Worm (Caenorhabditis elegans) whole organism, midembryonic: ENCODE measurements around the gene VM106R.1.

Experiments
- flt-1 ChIP-seq: fragments of 200-800 bp; sonication (Bioruptor generic); IDR thresholded peaks from 2 replicates; pipeline ENCODE4 v1.3.6; 2022; ENCODE audit warnings: missing genetic modification characterization, missing compliant biosample characterization
- ref-1 ChIP-seq: fragments of 200-800 bp; sonication (Bioruptor generic); conservative IDR thresholded peaks from 2 replicates; pipeline ENCODE4 v1.3.6; 2022; ENCODE audit warnings: missing genetic modification reagents, missing genetic modification characterization, missing compliant biosample characterization
- ztf-23 ChIP-seq: fragments of 200-800 bp; sonication (Bioruptor generic); IDR thresholded peaks from 2 replicates; pipeline ENCODE4 v1.3.6; 2022; ENCODE audit warnings: missing genetic modification reagents, missing genetic modification characterization, missing compliant biosample characterization

ce11 chrII:10787240-10787639 lies 41.7 kb downstream of the VM106R.1 start, which contains the start of gene tag-209:
- no peak for TF ChIP-seq ztf-23
- no peak for TF ChIP-seq ref-1 (GFP tag; lab: Robert Waterston, UW)
- TF ChIP-seq flt-1 (GFP tag; lab: Robert Waterston, UW) = no peak
